Fruit fly (Drosophila melanogaster) whole organism, embryonic: ENCODE data around the gene CG13898.
A peak's percentile ranks its signal among the peaks of the same experiment; 100 is the strongest.

Experiments used
- Atf3 ChIP-seq: fragments of 200-800 bp; sonication (Bioruptor generic); optimal IDR thresholded peaks from 3 replicates; lab custom pipeline; 2016; ENCODE audit warnings: missing biosample characterization, missing genetic modification characterization
- CG14710 ChIP-seq: fragments of 200-800 bp; sonication (Bioruptor generic); optimal IDR thresholded peaks from 3 replicates; lab custom pipeline; 2019; ENCODE audit warnings: missing biosample characterization, mild to moderate bottlenecking, missing genetic modification characterization, moderate library complexity
- CG14965 ChIP-seq: fragments of 200-800 bp; sonication (Bioruptor generic); optimal IDR thresholded peaks from 2 replicates; lab custom pipeline; 2016; ENCODE audit warnings: missing biosample characterization, missing genetic modification characterization, borderline replicate concordance
- CG16779 ChIP-seq: fragments of 200-800 bp; sonication (Bioruptor generic); IDR thresholded peaks from 2 replicates; pipeline ENCODE4 v1.3.6; 2022; ENCODE audit warnings: missing biosample characterization, missing genetic modification characterization
- CG16863 ChIP-seq: fragments of 200-800 bp; sonication (Bioruptor generic); optimal IDR thresholded peaks from 3 replicates; lab custom pipeline; 2016; ENCODE audit warnings: missing biosample characterization, missing genetic modification characterization
- CG18011 ChIP-seq: fragments of 200-800 bp; sonication (Bioruptor generic); optimal IDR thresholded peaks from 2 replicates; lab custom pipeline; 2017; ENCODE audit warnings: missing biosample characterization, missing genetic modification characterization, mild to moderate bottlenecking, moderate library complexity, missing genotype
- CG18476 ChIP-seq: fragments of 200-800 bp; sonication (Bioruptor generic); optimal IDR thresholded peaks from 2 replicates; lab custom pipeline; 2016; ENCODE audit warnings: missing biosample characterization, mild to moderate bottlenecking, missing genetic modification characterization
- CG18764 ChIP-seq: fragments of 200-800 bp; sonication (Bioruptor generic); optimal IDR thresholded peaks from 3 replicates; lab custom pipeline; 2016; ENCODE audit warnings: missing biosample characterization, missing genetic modification characterization
- CG2120 ChIP-seq: fragments of 200-800 bp; sonication (Bioruptor generic); optimal IDR thresholded peaks from 3 replicates; lab custom pipeline; 2016; ENCODE audit warnings: missing biosample characterization, missing genetic modification characterization
- CG2712 ChIP-seq: fragments of 200-800 bp; optimal IDR thresholded peaks from 3 replicates; lab custom pipeline; 2019; ENCODE audit warnings: missing biosample characterization, mild to moderate bottlenecking, missing genetic modification characterization, moderate library complexity
- CG31365 ChIP-seq: fragments of 200-800 bp; sonication (Bioruptor generic); optimal IDR thresholded peaks from 2 replicates; lab custom pipeline; 2018; ENCODE audit warnings: missing biosample characterization, mild to moderate bottlenecking, missing genetic modification characterization
- CG32772 ChIP-seq: fragments of 200-800 bp; sonication (Bioruptor generic); IDR thresholded peaks from 2 replicates; pipeline ENCODE4 v1.3.6; 2022; ENCODE audit warnings: missing biosample characterization, missing genetic modification characterization
- CG7745 ChIP-seq: fragments of 200-800 bp; sonication (Bioruptor generic); optimal IDR thresholded peaks from 2 replicates; lab custom pipeline; 2018; ENCODE audit warnings: missing biosample characterization, mild to moderate bottlenecking, missing genetic modification characterization, moderate library complexity
- CG9215 ChIP-seq: fragments of 200-800 bp; sonication (Bioruptor generic); IDR thresholded peaks from 2 replicates; pipeline ENCODE4 v1.3.6; 2022; ENCODE audit warnings: missing biosample characterization, missing genetic modification characterization
- CG9817 ChIP-seq: fragments of 200-800 bp; sonication (Bioruptor generic); optimal IDR thresholded peaks from 2 replicates; lab custom pipeline; 2018; ENCODE audit warnings: missing biosample characterization, mild to moderate bottlenecking, missing genetic modification characterization, moderate library complexity
- Dad ChIP-seq: fragments of 200-800 bp; sonication (Bioruptor generic); optimal IDR thresholded peaks from 3 replicates; lab custom pipeline; 2016; ENCODE audit warnings: missing biosample characterization, missing genetic modification characterization
- Drgx ChIP-seq: fragments of 200-800 bp; sonication (Bioruptor generic); IDR thresholded peaks from 2 replicates; pipeline ENCODE4 v1.3.6; 2022; ENCODE audit warnings: missing biosample characterization, missing genetic modification characterization
- Hmx ChIP-seq: fragments of 200-800 bp; sonication (Bioruptor generic); optimal IDR thresholded peaks from 2 replicates; lab custom pipeline; 2016; ENCODE audit warnings: missing biosample characterization, missing genetic modification characterization
- Med ChIP-seq: fragments of 200-800 bp; sonication (Bioruptor generic); peaks from one replicate; lab custom pipeline; 2016; ENCODE audit warnings: missing biosample characterization, missing genetic modification characterization, mild to moderate bottlenecking, inconsistent platforms, moderate library complexity
- NC2α ChIP-seq: fragments of 200-800 bp; sonication (Bioruptor generic); optimal IDR thresholded peaks from 2 replicates; lab custom pipeline; 2016; ENCODE audit warnings: missing biosample characterization, missing genetic modification characterization
- Nf-YA ChIP-seq: fragments of 200-800 bp; sonication (Bioruptor generic); IDR thresholded peaks from 2 replicates; pipeline ENCODE4 v1.3.6; 2022; ENCODE audit warnings: missing biosample characterization, missing genetic modification characterization
- az2 ChIP-seq: fragments of 200-800 bp; sonication (Bioruptor generic); optimal IDR thresholded peaks from 3 replicates; lab custom pipeline; 2016; ENCODE audit warnings: missing biosample characterization, missing genetic modification characterization
- bsh ChIP-seq, 2 experiments: fragments of 200-800 bp; sonication (Bioruptor generic); optimal IDR thresholded peaks; 2 replicates each; lab custom pipeline; 2017 to 2018; ENCODE audit warnings: mild to moderate bottlenecking in 2 of 2, missing biosample characterization in 2 of 2, missing genetic modification characterization in 2 of 2, moderate library complexity in 1 of 2
- cwo ChIP-seq: fragments of 200-800 bp; sonication (Bioruptor generic); optimal IDR thresholded peaks from 3 replicates; lab custom pipeline; 2017; ENCODE audit warnings: missing biosample characterization, missing genetic modification characterization, mild to moderate bottlenecking, moderate library complexity, missing genetic modification reagents
- jumu ChIP-seq: fragments of 200-800 bp; sonication (Bioruptor generic); optimal IDR thresholded peaks from 3 replicates; lab custom pipeline; 2016; ENCODE audit warnings: missing biosample characterization, missing genetic modification characterization
- kni ChIP-seq: fragments of 200-800 bp; sonication (Bioruptor generic); optimal IDR thresholded peaks from 3 replicates; lab custom pipeline; 2017; ENCODE audit warnings: mild to moderate bottlenecking, missing biosample characterization, missing genetic modification reagents, missing genetic modification characterization
- lbe ChIP-seq: fragments of 200-800 bp; sonication (Bioruptor generic); optimal IDR thresholded peaks from 2 replicates; lab custom pipeline; 2016; ENCODE audit warnings: missing biosample characterization, mild to moderate bottlenecking, missing genetic modification characterization
- lilli ChIP-seq: fragments of 200-800 bp; sonication (Bioruptor generic); optimal IDR thresholded peaks from 3 replicates; lab custom pipeline; 2016; ENCODE audit warnings: missing biosample characterization, missing genetic modification characterization
- lola ChIP-seq, 3 experiments: fragments of >200 bp in 2 of 3; fragments of 200-800 bp in 1 of 3; sonication (Bioruptor generic) in 1 of 3; optimal IDR thresholded peaks; 2 replicates each; lab custom pipeline; 2017 to 2019; ENCODE audit warnings: missing biosample characterization in 3 of 3, missing genetic modification characterization in 3 of 3, mild to moderate bottlenecking in 1 of 3, moderate library complexity in 1 of 3
- nau ChIP-seq: fragments of 200-800 bp; sonication (Bioruptor generic); optimal IDR thresholded peaks from 3 replicates; lab custom pipeline; 2017; ENCODE audit warnings: missing biosample characterization, mild to moderate bottlenecking, missing genetic modification characterization, missing genetic modification reagents
- nom ChIP-seq: fragments of 200-800 bp; sonication (Bioruptor generic); optimal IDR thresholded peaks from 2 replicates; lab custom pipeline; 2017; ENCODE audit warnings: missing biosample characterization, missing genetic modification characterization, mild to moderate bottlenecking, moderate library complexity, missing genetic modification reagents
- peb ChIP-seq: fragments of 200-800 bp; sonication (Bioruptor generic); IDR thresholded peaks from 2 replicates; pipeline ENCODE4 v1.3.6; 2022; ENCODE audit warnings: missing biosample characterization, missing genetic modification characterization
- pita ChIP-seq: fragments of 200-800 bp; sonication (Bioruptor generic); optimal IDR thresholded peaks from 2 replicates; lab custom pipeline; 2017; ENCODE audit warnings: missing biosample characterization, mild to moderate bottlenecking, missing genetic modification characterization
- row ChIP-seq: fragments of 200-800 bp; sonication (Bioruptor generic); IDR thresholded peaks from 3 replicates; pipeline ENCODE4 v1.3.6; 2022; ENCODE audit warnings: missing biosample characterization, missing genetic modification characterization
- sens ChIP-seq: fragments of 200-800 bp; sonication (Bioruptor generic); peaks from one replicate; lab custom pipeline; 2016; ENCODE audit warnings: missing biosample characterization, missing genetic modification characterization
- tin ChIP-seq: fragments of 200-800 bp; sonication (Bioruptor generic); optimal IDR thresholded peaks from 3 replicates; lab custom pipeline; 2016; ENCODE audit warnings: missing biosample characterization, missing genetic modification characterization
- zf30C ChIP-seq: fragments of 200-800 bp; sonication (Bioruptor generic); optimal IDR thresholded peaks from 3 replicates; lab custom pipeline; 2018; ENCODE audit warnings: missing biosample characterization, mild to moderate bottlenecking, missing genetic modification characterization

The CG13898 gene

DNA sequence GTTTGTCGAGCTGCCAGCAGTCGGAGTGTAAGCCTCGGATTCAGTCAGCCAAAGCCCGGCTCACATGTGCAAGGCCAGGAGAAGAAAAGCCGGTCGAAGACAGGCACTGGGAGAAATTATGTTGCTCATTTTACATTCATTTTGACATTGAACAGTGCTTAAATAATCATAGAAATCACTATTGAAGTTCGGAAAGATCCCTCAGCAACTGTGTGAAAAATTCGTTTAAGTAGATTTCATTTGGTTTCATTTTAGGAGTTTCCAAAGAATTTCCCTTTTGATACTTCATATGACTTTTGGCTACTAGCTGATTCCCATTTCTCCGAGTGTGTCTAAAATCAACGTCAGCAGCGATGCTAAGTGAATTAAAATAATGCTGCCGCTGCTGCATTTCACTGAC lies 20.6 kb upstream of the CG13898 start (continued):
- TF ChIP-seq Hmx (GFP tag; lab: Kevin White, UChicago) (no peak), az2 (GFP tag; lab: Kevin White, UChicago) (peak; percentile 37), zf30C (GFP tag; lab: Kevin White, UChicago) (peak; percentile 11), CG18764 (GFP tag; lab: Kevin White, UChicago) (no peak), CG18011 (GFP tag; lab: Kevin White, UChicago) (no peak), CG14710 (tag; lab: Kevin White, UChicago) (peak; percentile 11), kni (GFP tag; lab: Kevin White, UChicago) (no peak), tin (peak; percentile 9), CG7745 (tag; lab: Kevin White, UChicago) (no peak), nau (peak; percentile 8), CG14965 (GFP tag; lab: Kevin White, UChicago) (no peak), bsh (GFP tag; optimal IDR thresholded peaks at IDR 0.05; lab: Kevin White, UChicago) (peak; percentile 41 to 72), lilli (GFP tag; lab: Kevin White, UChicago) (no peak), Med (GFP tag; lab: Kevin White, UChicago) (peak; percentile 88), Dad (GFP tag; lab: Kevin White, UChicago) (peak; percentile 3), CG31365 (no peak), lola (GFP tag; optimal IDR thresholded peaks at IDR 0.05; lab: Kevin White, UChicago) (peak in 1 of 3 experiments; percentile 26), CG16863 (no peak), CG2712 (tag; lab: Kevin White, UChicago) (peak; percentile 56), Atf3 (GFP tag; lab: Kevin White, UChicago) (no peak), CG9215 (no peak), NC2α (no peak), CG9817 (no peak), CG16779 (GFP tag; lab: Robert Waterston, UW) (no peak)

DNA sequence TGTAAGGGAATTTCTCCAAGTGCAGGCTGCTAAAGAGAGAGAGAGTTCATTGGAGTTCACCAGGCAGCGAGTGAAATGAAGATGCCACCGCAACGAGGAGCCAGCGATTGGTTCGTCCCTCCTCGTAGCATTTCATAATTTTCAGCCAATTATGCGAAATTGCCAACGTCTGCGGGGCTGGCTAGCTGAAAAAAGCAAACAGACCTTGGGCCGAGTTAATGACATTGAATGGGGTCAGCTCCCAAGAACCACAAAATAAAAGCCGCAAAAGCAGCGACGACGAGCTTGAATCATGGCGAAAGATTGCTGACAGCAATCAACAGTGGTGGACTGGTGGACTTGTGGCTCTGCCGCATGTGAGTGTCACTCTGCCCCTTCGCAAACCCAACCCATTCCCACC lies 19.7 kb upstream of the CG13898 start:
- TF ChIP-seq jumu (no peak), CG32772 (GFP tag; lab: Robert Waterston, UW) (no peak), CG18476 (GFP tag; lab: Kevin White, UChicago) (no peak), cwo (GFP tag; lab: Kevin White, UChicago) (no peak), pita (GFP tag; lab: Kevin White, UChicago) (no peak), Nf-YA (GFP tag; lab: Robert Waterston, UW) (0 out of 2 replicates have a peak, but pooled peaks have one; percentile 27)

DNA sequence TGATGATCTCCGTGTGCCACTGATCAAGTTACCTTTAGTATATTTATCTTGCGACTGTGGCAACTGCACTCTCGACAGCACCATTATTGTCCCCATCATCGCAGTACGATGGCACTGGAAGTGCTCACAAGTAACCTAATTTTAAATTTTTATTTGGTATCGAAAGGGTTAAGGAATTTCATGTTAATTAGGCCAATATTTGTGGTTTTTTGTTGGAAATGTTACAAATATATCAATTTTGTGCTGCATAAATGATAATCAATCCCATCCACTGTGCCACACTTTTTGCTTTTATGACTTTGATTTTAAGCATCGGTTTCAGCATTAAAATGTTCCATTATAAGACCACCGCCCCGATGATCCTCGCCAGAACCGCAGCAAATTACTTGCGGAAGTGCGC lies 18.8 kb upstream of the CG13898 start:
- TF ChIP-seq sens (GFP tag; lab: Kevin White, UChicago), result peak; percentile 57
- TF ChIP-seq peb (GFP tag; lab: Robert Waterston, UW), result no peak
- 0 out of 3 replicates have a peak, but pooled peaks have one; percentile 10 for TF ChIP-seq row (GFP tag; lab: Robert Waterston, UW)
- TF ChIP-seq bsh (GFP tag; optimal IDR thresholded peaks at IDR 0.05; lab: Kevin White, UChicago), result peak in 1 of 2 experiments; percentile 9
- peak; percentile 17 for TF ChIP-seq nom (GFP tag; lab: Kevin White, UChicago)
- TF ChIP-seq Drgx (GFP tag; lab: Robert Waterston, UW), result peak; percentile 58
- TF ChIP-seq lbe (GFP tag; lab: Kevin White, UChicago), result peak; percentile 42
- no peak for TF ChIP-seq CG2120 (GFP tag; lab: Kevin White, UChicago)
